Worm (Caenorhabditis elegans) whole organism, L2 larva: Measurements from ENCODE around the gene lfi-1.

ENCODE experiments used
- ZK546.5 ChIP-seq: sonication (generic microtip); optimal IDR thresholded peaks from 2 replicates; lab custom pipeline; 2017; ENCODE audit warnings: missing biosample characterization, missing genetic modification characterization
- lin-11 ChIP-seq: fragments of 150-350 bp; sonication (generic microtip); optimal IDR thresholded peaks from 2 replicates; lab custom pipeline; 2014; ENCODE audit warnings: missing biosample characterization, missing genetic modification characterization, inconsistent platforms, mixed read lengths
- nhr-10 ChIP-seq: sonication (generic microtip); optimal IDR thresholded peaks from 2 replicates; lab custom pipeline; 2017; ENCODE audit warnings: missing biosample characterization, missing genetic modification characterization
- nhr-77 ChIP-seq: fragments of 150-350 bp; optimal IDR thresholded peaks from 2 replicates; lab custom pipeline; 2014; ENCODE audit warnings: missing biosample characterization, missing genetic modification characterization
- ztf-11 ChIP-seq: sonication (generic microtip); optimal IDR thresholded peaks from 2 replicates; lab custom pipeline; 2017; ENCODE audit warnings: missing biosample characterization, missing genetic modification characterization
- ztf-4 ChIP-seq: fragments of 150-350 bp; optimal IDR thresholded peaks from 2 replicates; lab custom pipeline; 2014; ENCODE audit warnings: missing biosample characterization, missing genetic modification characterization

- no peak for TF ChIP-seq nhr-77 (tag; lab: Kevin White, UChicago)
- TF ChIP-seq lin-11 (tag; lab: Kevin White, UChicago): peak; percentile 43
- no peak for TF ChIP-seq ztf-4 (tag; lab: Kevin White, UChicago)
- TF ChIP-seq ztf-11: no peak
- no peak for TF ChIP-seq nhr-10 (tag; lab: Kevin White, UChicago)
- TF ChIP-seq ZK546.5 (tag; lab: Kevin White, UChicago): no peak
Measured at ce11 chrX:5022682-5023081, 46.1 kb downstream of the lfi-1 start.
